Worm (Caenorhabditis elegans): ENCODE results near the gene tald-1.

DNA sequence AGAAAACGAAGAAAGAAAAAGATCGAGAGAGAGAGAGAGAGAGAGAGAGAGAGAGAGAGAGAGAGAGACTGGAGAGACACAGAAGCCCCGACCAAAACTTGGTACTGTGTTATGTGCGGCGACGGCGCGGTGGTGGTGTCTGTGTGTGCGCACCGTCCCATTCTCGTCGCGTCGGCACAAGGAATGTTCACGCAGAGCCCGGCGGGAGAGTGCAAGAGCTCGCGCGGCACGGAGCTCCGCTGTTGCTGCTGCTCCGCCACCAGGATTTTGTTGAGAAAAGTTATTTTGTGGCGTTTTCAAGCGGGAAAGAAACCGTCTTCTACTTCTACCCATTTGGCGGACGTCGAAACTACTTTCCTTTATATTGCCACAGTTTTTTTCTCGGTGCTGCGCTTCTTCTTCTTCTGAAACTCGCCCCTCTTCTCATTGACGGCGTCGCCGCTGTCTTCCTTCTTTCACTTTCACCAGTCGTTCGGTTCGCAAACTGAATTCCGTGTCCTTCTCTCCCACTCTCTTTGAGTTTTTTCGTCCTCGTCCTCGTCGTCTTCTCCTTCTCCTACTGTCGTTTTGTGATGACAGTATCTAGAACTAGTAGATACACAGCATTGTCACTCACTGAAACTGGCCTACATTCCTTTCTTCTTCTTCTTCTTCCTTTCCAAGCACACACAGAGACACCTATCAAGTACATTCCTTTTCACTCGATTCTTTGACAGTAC lies 13.1 kb downstream of the tald-1 start:
- no peak for TF ChIP-seq unc-62 (GFP tag; optimal IDR thresholded peaks at IDR 0.05)
- TF ChIP-seq nhr-11 (tag; optimal IDR thresholded peaks at IDR 0.05) = no peak
- no peak for TF ChIP-seq fos-1 (tag; optimal IDR thresholded peaks at IDR 0.05)
- TF ChIP-seq snpc-4 (tag; optimal IDR thresholded peaks at IDR 0.05) = no peak
- TF ChIP-seq eor-1 (tag; optimal IDR thresholded peaks at IDR 0.05) = no peak
- no peak for TF ChIP-seq fkh-2 (tag; optimal IDR thresholded peaks at IDR 0.05)
- TF ChIP-seq tbx-2 (tag; optimal IDR thresholded peaks at IDR 0.05) = no peak
- TF ChIP-seq nhr-28 (tag; optimal IDR thresholded peaks at IDR 0.05) = no peak
- no peak for TF ChIP-seq egl-27 (tag; optimal IDR thresholded peaks at IDR 0.05)

Measured in whole organism, L3 larva.